Worm (Caenorhabditis elegans): ENCODE data around the gene cex-1.

DNA sequence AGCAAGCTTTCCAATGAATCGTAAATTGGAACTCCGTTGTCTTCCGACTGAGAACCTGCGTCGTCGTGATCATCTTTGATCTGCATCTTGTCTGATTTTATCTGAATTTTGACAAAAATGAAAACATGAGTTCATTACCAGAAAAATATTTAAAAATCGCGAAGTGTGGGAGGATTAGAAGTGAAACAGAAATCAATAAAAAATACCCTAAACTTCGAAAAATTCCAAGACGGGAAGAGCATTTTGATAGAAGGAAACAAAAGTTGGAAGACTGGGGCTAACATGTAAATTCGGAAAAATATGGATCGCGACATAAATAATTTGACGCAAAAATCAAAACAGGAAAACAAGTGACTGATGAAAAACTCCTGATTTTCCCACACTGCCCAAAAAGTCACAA is 21.8 kb upstream of the cex-1 start, which contains the start of gene F07F6.8:
- TF ChIP-seq him-1 (tag; optimal IDR thresholded peaks at IDR 0.05): no peak
- TF ChIP-seq dao-5 (tag; optimal IDR thresholded peaks at IDR 0.05): no peak
